Worm (Caenorhabditis elegans) whole organism, L4 larva: ENCODE data around the gene Y24F12A.1.

ENCODE experiments used
- aly-2 ChIP-seq: sonication (generic microtip); optimal IDR thresholded peaks from 2 replicates; lab custom pipeline; 2018; ENCODE audit warnings: missing biosample characterization, missing genetic modification characterization
- ceh-44 ChIP-seq: fragments of 200-800 bp; sonication (Bioruptor generic); IDR thresholded peaks from 2 replicates; pipeline ENCODE4 v1.3.6; 2022; ENCODE audit warnings: missing genetic modification reagents, missing genetic modification characterization, missing compliant biosample characterization
- ces-1 ChIP-seq: fragments of 150-350 bp; sonication (generic microtip); optimal IDR thresholded peaks from 4 replicates; lab custom pipeline; 2014; ENCODE audit warnings: missing biosample characterization, missing genetic modification reagents, missing genetic modification characterization
- daf-12 ChIP-seq: fragments of 150-350 bp; optimal IDR thresholded peaks from 2 replicates; lab custom pipeline; 2014; ENCODE audit warnings: missing biosample characterization, missing genetic modification reagents, missing genetic modification characterization
- daf-16 ChIP-seq, 3 experiments: sonication (generic microtip); optimal IDR thresholded peaks; 2 replicates each; lab custom pipeline; 2016 to 2017; ENCODE audit warnings: missing genetic modification characterization in 3 of 3, missing genetic modification reagents in 3 of 3, mild to moderate bottlenecking in 2 of 3, missing compliant biosample characterization in 2 of 3, missing biosample characterization in 1 of 3, moderate library complexity in 1 of 3
- dve-1 ChIP-seq: sonication (generic microtip); optimal IDR thresholded peaks from 2 replicates; lab custom pipeline; 2017; ENCODE audit warnings: antibody characterized with exemption, mild to moderate bottlenecking, missing genetic modification characterization, missing compliant biosample characterization; ENCODE audit not compliant: insufficient read depth
- lin-15B ChIP-seq: fragments of 150-350 bp; sonication (generic microtip); optimal IDR thresholded peaks from 3 replicates; lab custom pipeline; 2014; ENCODE audit warnings: missing biosample characterization, missing genetic modification characterization
- lin-39 ChIP-seq: fragments of 150-350 bp; optimal IDR thresholded peaks from 2 replicates; lab custom pipeline; 2014; ENCODE audit warnings: missing biosample characterization, missing genetic modification reagents, missing genetic modification characterization
- lir-3 ChIP-seq: sonication (generic microtip); optimal IDR thresholded peaks from 2 replicates; lab custom pipeline; 2016; ENCODE audit warnings: mild to moderate bottlenecking, missing genetic modification characterization, missing compliant biosample characterization
- nhr-237 ChIP-seq: sonication (generic microtip); optimal IDR thresholded peaks from 2 replicates; lab custom pipeline; 2017; ENCODE audit warnings: missing biosample characterization, missing genetic modification characterization
- nhr-77 ChIP-seq: fragments of 150-350 bp; optimal IDR thresholded peaks from 2 replicates; lab custom pipeline; 2014; ENCODE audit warnings: missing biosample characterization, missing genetic modification characterization
- snpc-4 ChIP-seq: fragments of 150-350 bp; optimal IDR thresholded peaks from 2 replicates; lab custom pipeline; 2014; ENCODE audit warnings: missing biosample characterization, missing genetic modification characterization

- TF ChIP-seq dve-1 (tag; lab: Kevin White, UChicago) (peak; percentile 80), nhr-77 (tag; lab: Kevin White, UChicago) (peak; percentile 7), lin-15B (tag; lab: Kevin White, UChicago) (no peak), daf-16 (GFP tag; optimal IDR thresholded peaks at IDR 0.05; lab: Kevin White, UChicago) (no peak), daf-16 (tag; optimal IDR thresholded peaks at IDR 0.05; lab: Kevin White, UChicago) (peak; percentile 28), aly-2 (tag; lab: Kevin White, UChicago) (no peak), nhr-237 (tag; lab: Kevin White, UChicago) (no peak), daf-12 (tag; lab: Kevin White, UChicago) (no peak), ces-1 (GFP tag; lab: Kevin White, UChicago) (no peak), lin-39 (tag; lab: Kevin White, UChicago) (no peak), ceh-44 (GFP tag; lab: Robert Waterston, UW) (peak; percentile 52; the same call in 1 of the 2 replicates), snpc-4 (tag; lab: Kevin White, UChicago) (no peak), lir-3 (tag; lab: Kevin White, UChicago) (no peak)
Observed at ce11 chrIV:11601721-11602405, 3.2 kb upstream of the Y24F12A.1 start.
